Fruit fly (Drosophila melanogaster) S2 (cell line): ENCODE measurements around the gene AGO3.

Experiments
- CG8478 ChIP-seq: fragments of >200 bp; optimal IDR thresholded peaks from 2 replicates; lab custom pipeline; 2018
- CTCF ChIP-seq, 2 experiments: fragments of >200 bp; optimal IDR thresholded peaks; 2 replicates each; lab custom pipeline; 2018

DNA sequence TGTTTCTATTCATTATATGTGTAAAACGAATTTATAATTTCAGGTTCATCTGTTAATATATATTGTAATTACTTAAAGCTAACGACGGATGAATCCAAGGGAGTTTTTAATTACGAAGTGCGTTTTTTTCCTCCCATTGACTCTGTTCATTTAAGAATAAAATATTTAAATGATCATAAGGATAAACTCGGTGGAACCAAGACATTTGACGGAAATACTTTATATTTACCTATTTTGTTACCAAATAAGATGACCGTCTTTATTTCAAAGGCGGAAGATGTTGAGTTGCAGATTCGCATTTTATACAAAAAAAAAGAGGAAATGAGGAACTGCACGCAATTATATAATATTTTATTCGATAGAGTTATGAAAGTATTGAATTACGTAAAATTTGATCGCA lies 14.1 kb downstream of the AGO3 start:
- TF ChIP-seq CG8478, result no peak
- no peak for TF ChIP-seq CTCF (optimal IDR thresholded peaks at IDR 0.05; lab: Kevin White, UChicago)
